Fruit fly (Drosophila melanogaster) whole organism, wandering third instar larva: Measurements from ENCODE around the gene MED7.

Experiments
- Abd-B ChIP-seq: fragments of >200 bp; optimal IDR thresholded peaks from 2 replicates; lab custom pipeline; 2017; ENCODE audit warnings: missing biosample characterization, missing genetic modification characterization
- CrebA ChIP-seq: fragments of 200-800 bp; sonication (Bioruptor generic); optimal IDR thresholded peaks from 2 replicates; lab custom pipeline; 2016; ENCODE audit warnings: missing biosample characterization, mild to moderate bottlenecking, missing genetic modification characterization, borderline replicate concordance
- GATAd ChIP-seq: sonication (Bioruptor generic); optimal IDR thresholded peaks from 2 replicates; lab custom pipeline; 2016; ENCODE audit warnings: missing biosample characterization, missing genetic modification characterization
- OdsH ChIP-seq: fragments of 200-800 bp; sonication (Bioruptor generic); optimal IDR thresholded peaks from 2 replicates; lab custom pipeline; 2016; ENCODE audit warnings: missing biosample characterization, mild to moderate bottlenecking, missing genetic modification characterization
- h ChIP-seq: fragments of 200-800 bp; sonication (Bioruptor generic); optimal IDR thresholded peaks from 3 replicates; lab custom pipeline; 2016; ENCODE audit warnings: missing biosample characterization, mild to moderate bottlenecking, missing genetic modification characterization
- pan ChIP-seq: fragments of >200 bp; optimal IDR thresholded peaks from 2 replicates; lab custom pipeline; 2017
- sage ChIP-seq: fragments of 200-800 bp; sonication (Bioruptor generic); optimal IDR thresholded peaks from 2 replicates; lab custom pipeline; 2016; ENCODE audit warnings: missing biosample characterization, mild to moderate bottlenecking, missing genetic modification characterization
- woc ChIP-seq: sonication (Bioruptor generic); optimal IDR thresholded peaks from 2 replicates; lab custom pipeline; 2016; ENCODE audit warnings: missing biosample characterization, mild to moderate bottlenecking, missing genetic modification characterization

dm6 chr3R:10759348-10759847 lies 1.4 kb downstream of the MED7 start, which contains the start of gene CG31272:
- TF ChIP-seq OdsH (GFP tag; lab: Kevin White, UChicago) = no peak
- no peak for TF ChIP-seq pan
- TF ChIP-seq sage (GFP tag; lab: Kevin White, UChicago) = no peak
- no peak for TF ChIP-seq h (GFP tag; lab: Kevin White, UChicago)
- no peak for TF ChIP-seq GATAd (GFP tag; lab: Kevin White, UChicago)
- TF ChIP-seq Abd-B (GFP tag; lab: Kevin White, UChicago) = no peak
- TF ChIP-seq woc = no peak
- TF ChIP-seq CrebA (GFP tag; lab: Kevin White, UChicago) = no peak
